Fruit fly (Drosophila melanogaster) whole organism, larva: Measurements from ENCODE around the gene CG6569.

ENCODE experiments used
- noc ChIP-seq: fragments of 200-800 bp; sonication (Bioruptor generic); optimal IDR thresholded peaks from 3 replicates; lab custom pipeline; 2019; ENCODE audit warnings: missing biosample characterization, mild to moderate bottlenecking, missing genetic modification characterization, moderate library complexity

The CG6569 gene

DNA sequence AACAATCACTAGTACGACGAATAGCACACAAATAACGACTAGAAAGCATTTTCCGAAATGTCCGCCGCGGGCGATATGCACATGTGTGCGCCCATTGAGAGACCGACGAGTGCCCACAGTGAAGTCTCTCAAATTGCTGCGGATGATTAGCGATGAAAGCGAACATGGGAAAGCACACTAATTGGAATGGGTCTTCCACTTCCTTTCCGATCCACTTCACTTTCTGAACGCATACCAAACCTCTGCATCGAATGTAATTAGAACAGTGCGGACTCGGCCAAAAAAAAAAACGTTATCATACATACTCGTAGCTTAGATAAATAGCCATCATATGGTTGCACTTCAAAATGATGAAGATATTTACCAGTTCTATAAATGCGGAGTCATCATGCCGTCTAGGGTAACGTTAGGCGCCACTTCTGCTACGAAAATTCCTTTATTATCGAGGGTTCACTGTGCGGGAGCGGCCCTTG, 17.7 kb downstream of the CG6569 start:
- TF ChIP-seq noc (tag; lab: Kevin White, UChicago): no peak

DNA sequence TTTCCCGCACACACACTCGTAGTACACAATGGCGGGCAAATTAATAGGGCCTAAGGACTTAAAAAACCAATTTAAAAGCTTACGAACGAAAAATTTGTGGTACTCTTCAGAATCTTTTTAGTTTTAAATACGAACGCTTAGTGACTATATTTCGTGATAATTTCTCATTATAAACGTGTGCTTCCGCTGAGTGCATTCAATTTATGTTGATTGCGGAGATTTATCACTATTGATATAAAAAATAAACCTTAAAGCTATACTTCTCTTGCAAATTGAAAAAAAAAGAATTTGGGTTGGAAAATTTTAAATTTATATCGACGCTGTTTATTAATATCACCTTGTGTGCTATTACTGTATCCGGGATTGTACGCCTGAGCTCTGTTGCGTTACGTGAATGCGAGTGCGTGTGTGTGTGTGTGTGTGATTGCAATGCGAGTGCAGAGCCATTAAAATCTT, 18.7 kb downstream of the CG6569 start:
- peak; percentile 52 for TF ChIP-seq noc (tag; lab: Kevin White, UChicago)

DNA sequence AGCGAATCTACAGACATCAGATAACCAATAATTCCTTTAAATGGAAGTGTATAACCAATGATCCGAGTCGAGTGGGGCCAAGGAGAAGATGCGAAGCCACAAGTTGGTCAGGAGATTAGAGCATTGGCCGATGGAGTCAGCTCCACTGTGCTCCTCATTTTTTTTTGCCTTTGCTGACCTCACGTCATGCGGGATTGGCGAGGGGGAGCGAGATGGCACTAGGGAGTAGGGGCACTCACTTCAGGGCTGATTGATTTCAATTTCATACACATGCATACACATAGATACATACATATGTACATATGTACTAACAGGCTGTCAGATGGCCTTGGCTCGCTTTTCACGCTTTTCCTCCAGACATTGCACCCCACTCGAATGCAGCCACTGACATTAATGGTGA, 19.4 kb downstream of the CG6569 start:
- no peak for TF ChIP-seq noc (tag; lab: Kevin White, UChicago)

dm6 chr3R:21847438-21847837, 20.3 kb downstream of the CG6569 start:
- TF ChIP-seq noc (tag; lab: Kevin White, UChicago): no peak

DNA sequence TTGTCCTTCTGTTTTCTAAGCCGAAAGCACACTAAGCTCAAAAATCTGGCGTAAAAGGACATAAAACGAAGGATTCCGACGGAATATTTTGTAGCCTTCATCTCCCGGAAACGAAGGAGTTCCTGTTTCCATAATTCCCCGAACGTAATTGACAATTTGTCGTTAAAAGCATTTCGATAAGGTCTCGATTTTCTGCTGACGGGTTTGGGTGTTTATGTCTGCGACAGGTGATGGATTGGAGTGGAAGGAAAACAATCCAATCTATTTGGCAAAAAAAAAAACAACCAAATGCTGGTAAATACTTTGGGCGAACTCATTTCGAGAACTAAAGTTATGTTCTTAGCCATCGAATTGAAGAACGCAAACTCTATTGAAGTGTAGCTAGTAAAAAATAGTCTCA, 21.2 kb downstream of the CG6569 start, which contains the start of gene Gr93d:
Gene Gr93d (minus strand): TSS at position 101 of the 400 bp plus-strand sequence.
- TF ChIP-seq noc (tag; lab: Kevin White, UChicago): no peak

- TF ChIP-seq noc (tag; lab: Kevin White, UChicago): no peak
Observed at dm6 chr3R:21845165-21845564, 22.6 kb downstream of the CG6569 start, which contains the start of gene Gr93c. Gene Gr93c, minus strand, starts transcription at chr3R:21845265.

DNA sequence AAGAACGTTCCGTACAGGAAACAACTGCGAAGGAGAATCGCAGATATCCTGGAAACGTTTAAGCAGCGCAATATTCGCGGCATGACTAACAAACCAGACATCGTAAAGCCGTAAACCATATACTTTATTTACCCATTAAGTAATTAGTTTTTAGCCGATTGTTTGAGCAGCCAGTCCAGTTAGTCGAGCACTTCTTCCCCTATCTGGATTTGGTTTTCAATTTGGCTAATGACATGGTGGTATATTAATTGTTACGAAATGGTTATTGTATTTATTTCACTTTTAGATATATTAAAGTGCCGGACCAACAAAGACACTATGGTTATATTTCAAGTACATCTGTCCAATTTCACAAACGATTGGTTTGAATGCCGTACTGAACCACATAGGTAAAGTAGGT, 24.1 kb downstream of the CG6569 start, which contains the start of gene Gr93b:
Gene Gr93b (minus strand): TSS at position 101 of the 400 bp plus-strand sequence.
- TF ChIP-seq noc (tag; lab: Kevin White, UChicago): no peak

- no peak for TF ChIP-seq noc (tag; lab: Kevin White, UChicago)
Observed at dm6 chr3R:21841474-21842376, 26.0 kb downstream of the CG6569 start.

dm6 chr3R:21840432-21840831, 27.3 kb downstream of the CG6569 start:
- TF ChIP-seq noc (tag; lab: Kevin White, UChicago): no peak

- TF ChIP-seq noc (tag; lab: Kevin White, UChicago): no peak
Observed at dm6 chr3R:21839636-21840035, 28.1 kb downstream of the CG6569 start.

- no peak for TF ChIP-seq noc (tag; lab: Kevin White, UChicago)
Observed at dm6 chr3R:21838505-21838956, 29.2 kb downstream of the CG6569 start.

dm6 chr3R:21837069-21837977, 30.4 kb downstream of the CG6569 start:
- no peak for TF ChIP-seq noc (tag; lab: Kevin White, UChicago)

- no peak for TF ChIP-seq noc (tag; lab: Kevin White, UChicago)
Observed at dm6 chr3R:21836614-21837013, 31.1 kb downstream of the CG6569 start.

- no peak for TF ChIP-seq noc (tag; lab: Kevin White, UChicago)
Observed at dm6 chr3R:21836201-21836504, 31.6 kb downstream of the CG6569 start.

- no peak for TF ChIP-seq noc (tag; lab: Kevin White, UChicago)
Observed at dm6 chr3R:21835388-21836200, 32.1 kb downstream of the CG6569 start.
